Worm (Caenorhabditis elegans) whole organism, L2 larva: ENCODE data around the gene hlh-14.
A peak's percentile ranks its signal among the peaks of the same experiment; 100 is the strongest.
"Not testable (repeated sequence)": the region's sequence is repeated elsewhere in the genome, so short reads cannot be mapped to it uniquely, and the experiment has no call there.

ENCODE experiments used
- C34F6.9 ChIP-seq: fragments of 150-350 bp; optimal IDR thresholded peaks from 2 replicates; lab custom pipeline; 2014; ENCODE audit warnings: missing biosample characterization, missing genetic modification characterization
- F13H6.1 ChIP-seq: sonication (generic microtip); optimal IDR thresholded peaks from 2 replicates; lab custom pipeline; 2016; ENCODE audit warnings: missing genetic modification characterization, missing compliant biosample characterization
- R02D3.7 ChIP-seq: fragments of 150-350 bp; optimal IDR thresholded peaks from 2 replicates; lab custom pipeline; 2014; ENCODE audit warnings: missing biosample characterization, missing genetic modification characterization
- Y55F3AM.14 ChIP-seq: fragments of 200-800 bp; sonication (Bioruptor generic); optimal IDR thresholded peaks from 2 replicates; lab custom pipeline; 2018; ENCODE audit warnings: mild to moderate bottlenecking, missing genetic modification characterization, missing compliant biosample characterization
- ZK546.5 ChIP-seq: sonication (generic microtip); optimal IDR thresholded peaks from 2 replicates; lab custom pipeline; 2017; ENCODE audit warnings: missing biosample characterization, missing genetic modification characterization
- alr-1 ChIP-seq: fragments of 150-350 bp; optimal IDR thresholded peaks from 2 replicates; lab custom pipeline; 2014; ENCODE audit warnings: missing biosample characterization, missing genetic modification characterization
- ceh-16 ChIP-seq: fragments of 150-350 bp; optimal IDR thresholded peaks from 2 replicates; lab custom pipeline; 2014; ENCODE audit warnings: missing biosample characterization, missing genetic modification characterization
- ceh-82 ChIP-seq: fragments of 150-350 bp; optimal IDR thresholded peaks from 2 replicates; lab custom pipeline; 2014; ENCODE audit warnings: missing biosample characterization, missing genetic modification characterization
- crh-2 ChIP-seq: sonication (generic microtip); optimal IDR thresholded peaks from 2 replicates; lab custom pipeline; 2017; ENCODE audit warnings: missing biosample characterization, missing genetic modification characterization
- egl-27 ChIP-seq: sonication (generic microtip); optimal IDR thresholded peaks from 3 replicates; lab custom pipeline; 2017; ENCODE audit warnings: missing biosample characterization, missing genetic modification reagents, missing genetic modification characterization
- elt-3 ChIP-seq: sonication (generic microtip); optimal IDR thresholded peaks from 2 replicates; lab custom pipeline; 2017; ENCODE audit warnings: missing biosample characterization, missing genetic modification characterization
- fos-1 ChIP-seq: fragments of 150-350 bp; optimal IDR thresholded peaks from 2 replicates; lab custom pipeline; 2014; ENCODE audit warnings: missing biosample characterization, missing genetic modification characterization
- gmeb-1 ChIP-seq: fragments of 150-350 bp; optimal IDR thresholded peaks from 2 replicates; lab custom pipeline; 2014; ENCODE audit warnings: missing biosample characterization, missing genetic modification characterization
- lin-11 ChIP-seq: fragments of 150-350 bp; sonication (generic microtip); optimal IDR thresholded peaks from 2 replicates; lab custom pipeline; 2014; ENCODE audit warnings: missing biosample characterization, missing genetic modification characterization, inconsistent platforms, mixed read lengths
- lin-13 ChIP-seq: fragments of 150-350 bp; optimal IDR thresholded peaks from 2 replicates; lab custom pipeline; 2014; ENCODE audit warnings: missing biosample characterization, missing genetic modification reagents, missing genetic modification characterization
- lin-39 ChIP-seq: fragments of 150-350 bp; optimal IDR thresholded peaks from 2 replicates; lab custom pipeline; 2014; ENCODE audit warnings: missing biosample characterization, missing genetic modification reagents, missing genetic modification characterization
- lsy-2 ChIP-seq, 2 experiments: fragments of 150-350 bp in 1 of 2; sonication (generic microtip) in 1 of 2; optimal IDR thresholded peaks; 2 replicates each; lab custom pipeline; 2014 to 2017; ENCODE audit warnings: missing biosample characterization in 2 of 2, missing genetic modification characterization in 2 of 2
- mab-5 ChIP-seq: fragments of 150-350 bp; optimal IDR thresholded peaks from 2 replicates; lab custom pipeline; 2014; ENCODE audit warnings: missing biosample characterization, missing genetic modification characterization
- mdl-1 ChIP-seq, 2 experiments: fragments of 150-350 bp in 1 of 2; sonication (generic microtip) in 1 of 2; optimal IDR thresholded peaks; 2 replicates each; lab custom pipeline; 2017; ENCODE audit warnings: missing biosample characterization in 2 of 2, missing genetic modification characterization in 2 of 2
- nhr-10 ChIP-seq: sonication (generic microtip); optimal IDR thresholded peaks from 2 replicates; lab custom pipeline; 2017; ENCODE audit warnings: missing biosample characterization, missing genetic modification characterization
- nhr-12 ChIP-seq: fragments of 150-350 bp; optimal IDR thresholded peaks from 2 replicates; lab custom pipeline; 2014; ENCODE audit warnings: missing biosample characterization, missing genetic modification characterization
- nhr-21 ChIP-seq: fragments of 150-350 bp; optimal IDR thresholded peaks from 2 replicates; lab custom pipeline; 2014; ENCODE audit warnings: missing biosample characterization, missing genetic modification characterization
- nhr-237 ChIP-seq: fragments of 150-350 bp; optimal IDR thresholded peaks from 2 replicates; lab custom pipeline; 2014; ENCODE audit warnings: missing biosample characterization, missing genetic modification characterization
- nhr-6 ChIP-seq: fragments of 150-350 bp; optimal IDR thresholded peaks from 2 replicates; lab custom pipeline; 2014; ENCODE audit warnings: missing biosample characterization, missing genetic modification characterization
- nhr-77 ChIP-seq: fragments of 150-350 bp; optimal IDR thresholded peaks from 2 replicates; lab custom pipeline; 2014; ENCODE audit warnings: missing biosample characterization, missing genetic modification characterization
- peb-1 ChIP-seq: fragments of 150-350 bp; optimal IDR thresholded peaks from 2 replicates; lab custom pipeline; 2014; ENCODE audit warnings: missing biosample characterization, missing genetic modification characterization
- sem-4 ChIP-seq: fragments of 150-350 bp; optimal IDR thresholded peaks from 2 replicates; lab custom pipeline; 2014; ENCODE audit warnings: missing biosample characterization, missing genetic modification reagents, missing genetic modification characterization
- sma-3 ChIP-seq: sonication (generic microtip); optimal IDR thresholded peaks from 2 replicates; lab custom pipeline; 2016; ENCODE audit warnings: missing genetic modification reagents, missing genetic modification characterization, missing compliant biosample characterization
- sma-9 ChIP-seq, 2 experiments: fragments of 150-350 bp in 1 of 2; sonication (generic microtip) in 1 of 2; optimal IDR thresholded peaks; 2 replicates each; lab custom pipeline; 2014 to 2016; ENCODE audit warnings: missing genetic modification characterization in 2 of 2, mild to moderate bottlenecking in 1 of 2, missing biosample characterization in 1 of 2, missing compliant biosample characterization in 1 of 2, missing genetic modification reagents in 1 of 2, moderate library complexity in 1 of 2
- snpc-4 ChIP-seq: fragments of 150-350 bp; optimal IDR thresholded peaks from 2 replicates; lab custom pipeline; 2014; ENCODE audit warnings: missing biosample characterization, missing genetic modification characterization
- unc-39 ChIP-seq: fragments of 150-350 bp; optimal IDR thresholded peaks from 2 replicates; lab custom pipeline; 2014; ENCODE audit warnings: missing biosample characterization, missing genetic modification characterization
- unc-55 ChIP-seq: fragments of 150-350 bp; sonication (generic microtip); optimal IDR thresholded peaks from 3 replicates; lab custom pipeline; 2014; ENCODE audit warnings: missing biosample characterization, missing genetic modification reagents, missing genetic modification characterization
- unc-62 ChIP-seq: fragments of 150-350 bp; optimal IDR thresholded peaks from 2 replicates; lab custom pipeline; 2014; ENCODE audit warnings: missing biosample characterization, missing genetic modification reagents, missing genetic modification characterization
- ztf-4 ChIP-seq: fragments of 150-350 bp; optimal IDR thresholded peaks from 2 replicates; lab custom pipeline; 2014; ENCODE audit warnings: missing biosample characterization, missing genetic modification characterization

Gene hlh-14

DNA sequence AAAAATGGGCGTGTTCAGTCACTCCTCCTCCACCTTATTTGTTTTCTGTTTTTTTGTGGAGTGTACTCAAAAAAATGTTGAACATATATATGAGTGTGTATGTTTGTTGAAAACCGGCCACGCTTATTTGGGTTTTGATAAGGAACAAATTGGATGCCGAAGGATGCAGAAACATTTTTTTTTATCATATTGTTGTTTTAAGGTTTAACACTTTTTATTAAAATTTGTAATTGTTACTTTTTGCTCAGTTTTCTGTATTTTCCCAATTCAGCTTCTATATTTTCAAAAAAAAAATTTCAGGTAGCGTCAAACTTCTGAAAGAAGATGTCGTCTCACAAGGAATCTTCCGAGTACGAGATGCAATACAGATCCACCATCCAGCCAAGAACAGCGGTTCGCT, 26.6 kb upstream of the hlh-14 start, which contains the start of gene ifb-1:
TSS of gene ifb-1 (plus strand) at position 301 of the 400 bp plus-strand sequence.
- TF ChIP-seq C34F6.9, result no peak
- no peak for TF ChIP-seq unc-62 (GFP tag; lab: Kevin White, UChicago)
- TF ChIP-seq elt-3 (tag; lab: Kevin White, UChicago), result no peak
- TF ChIP-seq snpc-4, result no peak

DNA sequence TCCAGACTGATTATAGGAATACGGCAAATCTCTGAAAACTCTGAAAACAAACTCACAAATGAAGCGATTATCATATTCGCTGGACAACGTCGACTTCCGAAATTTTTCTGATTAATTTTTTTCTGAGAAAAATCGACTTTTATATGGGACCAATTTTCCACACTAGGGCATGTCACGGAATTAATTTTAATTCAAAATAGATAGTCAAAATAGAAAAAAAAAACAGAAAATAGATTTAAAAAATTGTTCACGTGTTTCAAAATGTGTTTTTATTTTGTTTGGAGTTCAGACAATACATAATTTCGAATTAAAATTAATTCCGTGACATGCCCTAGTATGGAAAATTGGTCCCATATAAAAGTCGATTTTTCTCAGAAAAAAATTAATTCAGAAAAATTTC, 19.0 kb upstream of the hlh-14 start, which contains the start of the genes F10C1.3 and F10C1.23:
TSS of gene F10C1.3 (minus strand) at position 101 of the 400 bp plus-strand sequence.
TSS of gene F10C1.23 (plus strand) at position 385 of the 400 bp plus-strand sequence.
- TF ChIP-seq unc-39; sma-3 (GFP tag; lab: Kevin White, UChicago); nhr-21: not testable (repeated sequence)

DNA sequence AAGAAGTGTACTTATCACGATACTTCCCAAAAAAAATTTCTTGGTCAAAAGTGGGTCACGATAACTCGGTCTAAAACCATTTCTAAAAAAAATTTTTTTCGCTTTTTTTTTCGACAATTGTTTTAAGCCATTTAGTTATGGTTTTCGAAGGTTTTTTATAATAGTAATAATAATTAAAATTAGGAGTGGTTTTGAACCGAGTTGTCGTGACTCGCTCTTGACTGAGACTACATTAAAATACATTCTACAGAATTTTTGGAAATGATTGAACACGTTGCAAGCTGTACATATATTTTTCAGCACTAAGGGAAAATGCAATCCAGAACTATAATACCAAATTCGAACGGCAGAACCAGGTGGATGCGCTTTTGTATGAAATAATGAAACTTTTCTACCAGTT, 15.5 kb upstream of the hlh-14 start, which contains the start of gene F10C1.8:
TSS of gene F10C1.8 (plus strand) at position 301 of the 400 bp plus-strand sequence.
- TF ChIP-seq nhr-12 (tag; lab: Kevin White, UChicago) (no peak), ceh-82 (tag; lab: Kevin White, UChicago) (no peak), sem-4 (tag; lab: Kevin White, UChicago) (no peak), crh-2 (tag; lab: Kevin White, UChicago) (no peak)

DNA sequence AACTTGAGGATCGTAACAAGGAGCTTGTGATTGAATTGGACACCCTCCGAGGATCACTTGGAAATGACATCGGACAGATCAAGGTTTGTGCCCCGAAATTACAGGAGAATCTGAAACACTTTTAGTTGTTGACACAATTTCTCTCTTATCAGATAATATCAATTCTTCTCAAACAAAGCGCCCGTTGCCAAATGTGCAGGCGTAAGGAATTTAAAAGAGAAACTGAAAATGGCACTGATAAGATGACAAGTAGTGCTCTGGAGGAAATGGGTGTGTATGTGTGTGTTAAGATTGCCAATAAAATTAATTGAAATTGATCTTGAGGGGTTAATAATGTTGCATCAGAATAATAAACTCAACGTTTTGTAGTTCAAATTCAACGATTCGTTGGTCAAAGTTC, 12.7 kb upstream of the hlh-14 start:
- TF ChIP-seq unc-55 (GFP tag; lab: Kevin White, UChicago) (no peak), nhr-12 (tag; lab: Kevin White, UChicago) (no peak), peb-1 (tag; lab: Kevin White, UChicago) (no peak), mab-5 (tag; lab: Kevin White, UChicago) (no peak), gmeb-1 (tag; lab: Kevin White, UChicago) (no peak), sma-3 (GFP tag; lab: Kevin White, UChicago) (no peak), Y55F3AM.14 (GFP tag; lab: Kevin White, UChicago) (no peak), sma-9 (GFP tag; optimal IDR thresholded peaks at IDR 0.05; lab: Kevin White, UChicago) (peak; percentile 16), sma-9 (tag; optimal IDR thresholded peaks at IDR 0.05; lab: Kevin White, UChicago) (no peak), lsy-2 (tag; optimal IDR thresholded peaks at IDR 0.05; lab: Kevin White, UChicago) (no peak), R02D3.7 (no peak), nhr-6 (tag; lab: Kevin White, UChicago) (no peak), nhr-77 (tag; lab: Kevin White, UChicago) (no peak), lin-13 (GFP tag; lab: Kevin White, UChicago) (no peak), ceh-16 (tag; lab: Kevin White, UChicago) (no peak), fos-1 (tag; lab: Kevin White, UChicago) (peak; percentile 76), nhr-10 (no peak), egl-27 (tag; lab: Kevin White, UChicago) (no peak), lin-11 (tag; lab: Kevin White, UChicago) (no peak), crh-2 (tag; lab: Kevin White, UChicago) (peak; percentile 10)

DNA sequence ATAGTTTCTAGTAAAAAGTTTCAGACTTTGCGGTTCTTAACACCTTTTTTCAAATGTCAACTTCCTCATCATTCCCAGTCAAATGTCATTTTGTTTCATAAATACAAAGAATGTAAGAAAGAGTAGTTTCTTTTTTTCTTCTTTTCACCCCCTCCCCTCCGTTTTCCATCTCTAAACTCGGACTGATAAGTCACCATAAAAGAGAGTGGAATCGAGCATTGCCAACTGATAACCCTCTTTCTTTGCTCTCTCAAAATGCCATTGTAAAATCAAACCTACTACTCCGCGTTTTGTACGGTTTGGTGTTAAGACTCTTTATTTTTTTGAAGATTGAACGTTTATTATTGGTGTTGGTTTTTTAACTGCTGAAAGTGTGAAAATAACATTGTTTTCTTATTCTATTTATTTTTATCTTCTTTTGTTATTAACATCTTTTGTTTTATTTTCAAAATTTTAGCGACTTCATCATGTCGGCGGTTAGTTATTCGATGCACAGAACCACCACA, 11.1 kb upstream of the hlh-14 start, which contains the start of gene ifb-2:
TSS of gene ifb-2 (plus strand) at position 456 of the 506 bp plus-strand sequence.
- TF ChIP-seq fos-1 (tag; lab: Kevin White, UChicago) (peak; percentile 81), crh-2 (tag; lab: Kevin White, UChicago) (peak; percentile 36), lin-13 (GFP tag; lab: Kevin White, UChicago) (no peak), sma-3 (GFP tag; lab: Kevin White, UChicago) (no peak)

DNA sequence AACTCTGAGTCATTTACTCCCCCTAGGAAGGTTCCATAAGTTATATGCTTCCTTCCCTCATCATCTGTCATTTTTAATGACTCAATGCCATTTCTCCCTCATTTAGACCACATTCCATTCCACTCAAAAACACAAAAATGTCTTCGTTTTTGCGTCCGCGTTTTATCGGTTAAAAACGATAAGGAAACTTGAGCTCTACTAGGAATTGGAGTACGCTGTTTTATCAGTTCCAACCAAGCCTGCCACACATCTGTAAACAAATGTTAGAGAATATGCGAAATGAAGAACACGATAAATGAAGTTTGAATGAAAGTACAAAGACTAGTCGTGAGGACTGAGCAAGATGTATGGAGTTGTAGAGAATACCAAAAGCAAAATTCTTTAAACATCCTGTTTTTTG, 9.7 kb upstream of the hlh-14 start:
- TF ChIP-seq fos-1 (tag; lab: Kevin White, UChicago), result peak; percentile 97
- TF ChIP-seq F13H6.1 (tag; lab: Kevin White, UChicago), result peak; percentile 28
- TF ChIP-seq unc-39, result no peak
- no peak for TF ChIP-seq egl-27 (tag; lab: Kevin White, UChicago)
- TF ChIP-seq ztf-4 (tag; lab: Kevin White, UChicago), result no peak
- no peak for TF ChIP-seq nhr-237 (tag; lab: Kevin White, UChicago)
- TF ChIP-seq lin-39 (tag; lab: Kevin White, UChicago), result no peak
- TF ChIP-seq sma-9 (GFP tag; optimal IDR thresholded peaks at IDR 0.05; lab: Kevin White, UChicago), result peak; percentile 45
- TF ChIP-seq sma-9 (tag; optimal IDR thresholded peaks at IDR 0.05; lab: Kevin White, UChicago), result no peak
- TF ChIP-seq lin-11 (tag; lab: Kevin White, UChicago), result no peak
- TF ChIP-seq crh-2 (tag; lab: Kevin White, UChicago), result peak; percentile 67
- TF ChIP-seq mdl-1 (tag; optimal IDR thresholded peaks at IDR 0.05; lab: Kevin White, UChicago), result no peak
- no peak for TF ChIP-seq unc-55 (GFP tag; lab: Kevin White, UChicago)
- TF ChIP-seq lin-13 (GFP tag; lab: Kevin White, UChicago), result no peak
- TF ChIP-seq ZK546.5 (tag; lab: Kevin White, UChicago), result no peak
- TF ChIP-seq alr-1, result no peak
- peak; percentile 13 for TF ChIP-seq gmeb-1 (tag; lab: Kevin White, UChicago)
